Worm (Caenorhabditis elegans): ENCODE results near the gene vab-2.

Gene vab-2

DNA sequence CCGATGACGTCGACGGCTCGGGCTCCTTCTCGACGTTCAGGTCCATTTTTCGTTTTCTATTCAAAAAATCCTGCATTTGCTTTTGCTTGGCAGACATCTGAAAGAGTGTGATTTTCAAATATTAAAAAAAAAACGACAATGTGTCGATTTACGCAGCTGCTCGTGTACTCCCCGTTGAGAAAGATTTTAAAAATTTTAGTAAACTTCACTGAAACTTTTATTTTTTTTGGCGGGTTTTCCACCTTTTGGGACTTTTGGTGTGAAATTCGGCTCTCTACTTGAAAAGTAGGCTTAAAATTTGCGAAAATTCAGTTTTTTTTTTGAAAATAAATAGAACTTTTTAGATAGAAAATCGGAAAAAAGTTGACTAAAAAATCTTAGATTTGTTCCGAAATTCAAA lies 40.5 kb upstream of the vab-2 start, which contains the start of gene M02B7.7:
Gene M02B7.7, minus strand, starts transcription at position 101 of the 400 bp plus-strand sequence.
- TF ChIP-seq blmp-1 (tag; optimal IDR thresholded peaks at IDR 0.05): no peak
- no peak for TF ChIP-seq lsy-2 (tag; optimal IDR thresholded peaks at IDR 0.05)
- no peak for TF ChIP-seq mep-1 (tag; optimal IDR thresholded peaks at IDR 0.05)
- no peak for TF ChIP-seq sem-2 (GFP tag; optimal IDR thresholded peaks at IDR 0.05)
- no peak for TF ChIP-seq ztf-11 (tag; optimal IDR thresholded peaks at IDR 0.05)
- TF ChIP-seq pha-4 (tag; optimal IDR thresholded peaks at IDR 0.05): no peak
- no peak for TF ChIP-seq elt-3 (tag; optimal IDR thresholded peaks at IDR 0.05)
- no peak for TF ChIP-seq hlh-1 (tag; optimal IDR thresholded peaks at IDR 0.05)
- no peak for TF ChIP-seq ham-2 (GFP tag; optimal IDR thresholded peaks at IDR 0.05)

DNA sequence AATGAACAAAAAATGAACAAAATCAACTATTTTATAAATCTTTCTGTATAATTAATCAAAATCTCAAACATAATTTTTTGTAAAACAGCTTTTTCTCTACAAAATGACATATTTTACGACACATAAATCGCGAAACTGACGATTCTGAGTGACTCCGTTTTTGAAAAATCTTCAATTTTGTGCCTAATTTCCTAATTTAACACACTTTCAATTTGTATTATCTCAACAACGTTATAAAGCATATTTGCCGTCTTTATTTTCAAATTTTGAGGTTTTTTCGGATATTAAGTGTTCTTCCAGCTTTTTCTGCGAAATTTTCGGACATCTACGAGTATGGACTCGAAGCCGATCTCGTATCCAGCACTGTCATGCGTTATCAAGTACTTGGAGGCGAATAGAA lies 38.6 kb upstream of the vab-2 start, which contains the start of gene fbxc-47:
Gene fbxc-47, plus strand, starts transcription at position 301 of the 400 bp plus-strand sequence.
- TF ChIP-seq elt-3 (tag; optimal IDR thresholded peaks at IDR 0.05) (no peak), ceh-43 (GFP tag; optimal IDR thresholded peaks at IDR 0.05) (no peak), pha-4 (tag; optimal IDR thresholded peaks at IDR 0.05) (no peak), lin-13 (tag; optimal IDR thresholded peaks at IDR 0.05) (no peak), zip-8 (tag; optimal IDR thresholded peaks at IDR 0.05) (no peak), ham-2 (GFP tag; optimal IDR thresholded peaks at IDR 0.05) (no peak), M03D4.4 (tag; optimal IDR thresholded peaks at IDR 0.05) (no peak), mab-5 (tag; optimal IDR thresholded peaks at IDR 0.05) (no peak), ceh-39 (tag; optimal IDR thresholded peaks at IDR 0.05) (no peak), tbx-8 (GFP tag; optimal IDR thresholded peaks at IDR 0.05) (no peak), flh-1 (GFP tag; optimal IDR thresholded peaks at IDR 0.05) (no peak)

- peak; percentile 56 for TF ChIP-seq ces-1 (GFP tag; optimal IDR thresholded peaks at IDR 0.05)
- no peak for TF ChIP-seq ceh-43 (GFP tag; optimal IDR thresholded peaks at IDR 0.05)
- TF ChIP-seq unc-120 (tag; optimal IDR thresholded peaks at IDR 0.05; ENCODE audit: poor library complexity, severe bottlenecking): peak; percentile 78
- no peak for TF ChIP-seq hlh-1 (tag; optimal IDR thresholded peaks at IDR 0.05)
Observed at ce11 chrIV:3803252-3803651, 36.6 kb upstream of the vab-2 start, which contains the start of the genes algn-14 and M02B7.2. algn-14 (minus strand) TSS chrIV:3803426. M02B7.2 (plus strand) TSS chrIV:3803581.

ce11 chrIV:3800952-3801351 lies 34.3 kb upstream of the vab-2 start, which contains the start of gene osm-3:
osm-3 (minus strand) TSS chrIV:3801052.
- no peak for TF ChIP-seq zip-8 (tag; optimal IDR thresholded peaks at IDR 0.05)
- no peak for TF ChIP-seq mls-2 (tag; optimal IDR thresholded peaks at IDR 0.05)
- no peak for TF ChIP-seq mep-1 (tag; optimal IDR thresholded peaks at IDR 0.05)
- no peak for TF ChIP-seq hlh-1 (tag; optimal IDR thresholded peaks at IDR 0.05)
- no peak for TF ChIP-seq blmp-1 (tag; optimal IDR thresholded peaks at IDR 0.05)
- TF ChIP-seq elt-1 (tag; optimal IDR thresholded peaks at IDR 0.05; ENCODE audit: borderline replicate concordance, insufficient read depth): no peak
- TF ChIP-seq nhr-76 (tag; optimal IDR thresholded peaks at IDR 0.05): no peak
- no peak for TF ChIP-seq cnd-1 (tag; optimal IDR thresholded peaks at IDR 0.05)

DNA sequence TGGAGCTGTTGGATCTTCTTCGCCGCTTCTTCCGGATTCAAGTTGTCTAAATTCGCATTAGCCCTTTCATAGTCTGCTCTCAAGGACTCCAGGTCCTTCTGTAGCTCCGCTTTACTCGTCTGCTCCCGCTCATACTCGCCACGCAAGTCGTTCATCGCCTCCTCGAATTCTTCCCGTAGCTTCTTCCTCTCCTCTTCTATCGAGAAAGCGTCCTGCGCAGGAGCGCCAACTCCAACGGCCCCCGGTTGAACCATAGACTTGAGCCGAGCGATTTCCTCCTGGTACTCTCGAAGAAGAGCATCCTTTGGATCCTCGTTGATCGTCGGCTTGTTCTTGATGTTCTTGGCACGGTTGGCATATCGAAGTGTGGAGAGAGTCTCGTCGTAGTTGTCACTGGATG lies 30.8 kb upstream of the vab-2 start:
- TF ChIP-seq sptf-1 (tag; optimal IDR thresholded peaks at IDR 0.05): no peak
- no peak for TF ChIP-seq nhr-2 (tag; optimal IDR thresholded peaks at IDR 0.05)
- no peak for TF ChIP-seq tbx-8 (GFP tag; optimal IDR thresholded peaks at IDR 0.05)

DNA sequence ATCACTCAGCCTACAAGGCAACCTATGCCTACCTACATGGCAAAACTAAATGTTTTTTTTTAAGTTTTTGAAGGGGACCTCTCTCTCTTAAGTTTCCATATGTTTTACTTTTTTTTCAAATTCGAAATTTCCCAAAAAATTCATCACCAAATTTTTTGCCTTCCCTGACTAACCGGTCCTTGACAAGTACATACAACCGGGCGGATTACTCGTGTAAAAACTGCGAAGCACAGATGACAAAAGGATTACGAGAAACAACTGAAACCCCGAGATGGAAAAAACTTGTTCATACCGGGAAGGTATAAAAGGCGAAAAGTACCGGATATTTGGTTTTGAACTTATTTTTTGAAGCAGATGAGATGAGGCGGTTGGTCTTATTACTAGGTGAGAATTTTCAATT lies 27.8 kb upstream of the vab-2 start, which contains the start of gene K09B3.1:
Gene K09B3.1, plus strand, starts transcription at position 301 of the 400 bp plus-strand sequence.
- TF ChIP-seq elt-1 (tag; optimal IDR thresholded peaks at IDR 0.05; ENCODE audit: borderline replicate concordance, insufficient read depth) (no peak), unc-120 (tag; optimal IDR thresholded peaks at IDR 0.05; ENCODE audit: poor library complexity, severe bottlenecking) (no peak), tbx-8 (GFP tag; optimal IDR thresholded peaks at IDR 0.05) (no peak), lin-13 (tag; optimal IDR thresholded peaks at IDR 0.05) (no peak), ceh-39 (tag; optimal IDR thresholded peaks at IDR 0.05) (no peak), cnd-1 (tag; optimal IDR thresholded peaks at IDR 0.05) (no peak), M03D4.4 (tag; optimal IDR thresholded peaks at IDR 0.05) (no peak), ztf-11 (tag; optimal IDR thresholded peaks at IDR 0.05) (no peak), pha-4 (tag; optimal IDR thresholded peaks at IDR 0.05) (no peak), mep-1 (tag; optimal IDR thresholded peaks at IDR 0.05) (no peak)

- TF ChIP-seq mls-2 (tag; optimal IDR thresholded peaks at IDR 0.05) (no peak), M03D4.4 (tag; optimal IDR thresholded peaks at IDR 0.05) (no peak), unc-62 (GFP tag; optimal IDR thresholded peaks at IDR 0.05) (no peak), pha-4 (tag; optimal IDR thresholded peaks at IDR 0.05) (no peak), hlh-1 (tag; optimal IDR thresholded peaks at IDR 0.05) (no peak), sptf-1 (tag; optimal IDR thresholded peaks at IDR 0.05) (no peak), bed-3 (GFP tag; optimal IDR thresholded peaks at IDR 0.05) (no peak), ztf-11 (tag; optimal IDR thresholded peaks at IDR 0.05) (no peak), drap-1 (GFP tag; optimal IDR thresholded peaks at IDR 0.05) (no peak)
Observed at ce11 chrIV:3783910-3784309, 17.3 kb upstream of the vab-2 start, which contains the start of gene glct-6. glct-6 (plus strand) TSS chrIV:3784210.

Data from whole organism, mixed stage, embryonic.